Worm (Caenorhabditis elegans) whole organism, L2 larva: ENCODE measurements around the gene T20D3.14.

Source experiments
- C34F6.9 ChIP-seq: fragments of 150-350 bp; optimal IDR thresholded peaks from 2 replicates; lab custom pipeline; 2014; ENCODE audit warnings: missing biosample characterization, missing genetic modification characterization
- F13H6.1 ChIP-seq: sonication (generic microtip); optimal IDR thresholded peaks from 2 replicates; lab custom pipeline; 2016; ENCODE audit warnings: missing genetic modification characterization, missing compliant biosample characterization
- R02D3.7 ChIP-seq: fragments of 150-350 bp; optimal IDR thresholded peaks from 2 replicates; lab custom pipeline; 2014; ENCODE audit warnings: missing biosample characterization, missing genetic modification characterization
- Y55F3AM.14 ChIP-seq: fragments of 200-800 bp; sonication (Bioruptor generic); optimal IDR thresholded peaks from 2 replicates; lab custom pipeline; 2018; ENCODE audit warnings: mild to moderate bottlenecking, missing genetic modification characterization, missing compliant biosample characterization
- ZK546.5 ChIP-seq: sonication (generic microtip); optimal IDR thresholded peaks from 2 replicates; lab custom pipeline; 2017; ENCODE audit warnings: missing biosample characterization, missing genetic modification characterization
- alr-1 ChIP-seq: fragments of 150-350 bp; optimal IDR thresholded peaks from 2 replicates; lab custom pipeline; 2014; ENCODE audit warnings: missing biosample characterization, missing genetic modification characterization
- aly-2 ChIP-seq: fragments of 150-350 bp; optimal IDR thresholded peaks from 2 replicates; lab custom pipeline; 2014; ENCODE audit warnings: missing biosample characterization, missing genetic modification characterization
- ama-1 ChIP-seq: fragments of 150-350 bp; optimal IDR thresholded peaks from 2 replicates; lab custom pipeline; 2018; ENCODE audit warnings: inconsistent platforms
- blmp-1 ChIP-seq: sonication (generic microtip); optimal IDR thresholded peaks from 2 replicates; lab custom pipeline; 2017; ENCODE audit warnings: missing genetic modification characterization, mild to moderate bottlenecking, missing compliant biosample characterization, antibody characterized with exemption, moderate library complexity; ENCODE audit not compliant: insufficient read depth
- ceh-16 ChIP-seq: fragments of 150-350 bp; optimal IDR thresholded peaks from 2 replicates; lab custom pipeline; 2014; ENCODE audit warnings: missing biosample characterization, missing genetic modification characterization
- ceh-82 ChIP-seq: fragments of 150-350 bp; optimal IDR thresholded peaks from 2 replicates; lab custom pipeline; 2014; ENCODE audit warnings: missing biosample characterization, missing genetic modification characterization
- crh-2 ChIP-seq: sonication (generic microtip); optimal IDR thresholded peaks from 2 replicates; lab custom pipeline; 2017; ENCODE audit warnings: missing biosample characterization, missing genetic modification characterization
- dmd-4 ChIP-seq: sonication (generic microtip); optimal IDR thresholded peaks from 2 replicates; lab custom pipeline; 2017; ENCODE audit warnings: missing biosample characterization, missing genetic modification characterization
- egl-27 ChIP-seq: sonication (generic microtip); optimal IDR thresholded peaks from 3 replicates; lab custom pipeline; 2017; ENCODE audit warnings: missing biosample characterization, missing genetic modification reagents, missing genetic modification characterization
- elt-1 ChIP-seq: fragments of 150-350 bp; optimal IDR thresholded peaks from 2 replicates; lab custom pipeline; 2014; ENCODE audit warnings: missing biosample characterization, missing genetic modification characterization
- elt-3 ChIP-seq: sonication (generic microtip); optimal IDR thresholded peaks from 2 replicates; lab custom pipeline; 2017; ENCODE audit warnings: missing biosample characterization, missing genetic modification characterization
- fos-1 ChIP-seq: fragments of 150-350 bp; optimal IDR thresholded peaks from 2 replicates; lab custom pipeline; 2014; ENCODE audit warnings: missing biosample characterization, missing genetic modification characterization
- gmeb-1 ChIP-seq: fragments of 150-350 bp; optimal IDR thresholded peaks from 2 replicates; lab custom pipeline; 2014; ENCODE audit warnings: missing biosample characterization, missing genetic modification characterization
- lin-11 ChIP-seq: fragments of 150-350 bp; sonication (generic microtip); optimal IDR thresholded peaks from 2 replicates; lab custom pipeline; 2014; ENCODE audit warnings: missing biosample characterization, missing genetic modification characterization, inconsistent platforms, mixed read lengths
- lin-13 ChIP-seq: fragments of 150-350 bp; optimal IDR thresholded peaks from 2 replicates; lab custom pipeline; 2014; ENCODE audit warnings: missing biosample characterization, missing genetic modification reagents, missing genetic modification characterization
- lin-39 ChIP-seq: fragments of 150-350 bp; optimal IDR thresholded peaks from 2 replicates; lab custom pipeline; 2014; ENCODE audit warnings: missing biosample characterization, missing genetic modification reagents, missing genetic modification characterization
- lsy-2 ChIP-seq, 2 experiments: fragments of 150-350 bp in 1 of 2; sonication (generic microtip) in 1 of 2; optimal IDR thresholded peaks; 2 replicates each; lab custom pipeline; 2014 to 2017; ENCODE audit warnings: missing biosample characterization in 2 of 2, missing genetic modification characterization in 2 of 2
- mab-5 ChIP-seq: fragments of 150-350 bp; optimal IDR thresholded peaks from 2 replicates; lab custom pipeline; 2014; ENCODE audit warnings: missing biosample characterization, missing genetic modification characterization
- mbf-1 ChIP-seq: sonication (generic microtip); optimal IDR thresholded peaks from 2 replicates; lab custom pipeline; 2017; ENCODE audit warnings: missing biosample characterization, missing genetic modification characterization
- mdl-1 ChIP-seq, 2 experiments: fragments of 150-350 bp in 1 of 2; sonication (generic microtip) in 1 of 2; optimal IDR thresholded peaks; 2 replicates each; lab custom pipeline; 2017; ENCODE audit warnings: missing biosample characterization in 2 of 2, missing genetic modification characterization in 2 of 2
- nhr-10 ChIP-seq: sonication (generic microtip); optimal IDR thresholded peaks from 2 replicates; lab custom pipeline; 2017; ENCODE audit warnings: missing biosample characterization, missing genetic modification characterization
- nhr-11 ChIP-seq: fragments of 150-350 bp; optimal IDR thresholded peaks from 2 replicates; lab custom pipeline; 2014; ENCODE audit warnings: missing biosample characterization, missing genetic modification characterization
- nhr-12 ChIP-seq: fragments of 150-350 bp; optimal IDR thresholded peaks from 2 replicates; lab custom pipeline; 2014; ENCODE audit warnings: missing biosample characterization, missing genetic modification characterization
- nhr-129 ChIP-seq: fragments of 150-350 bp; optimal IDR thresholded peaks from 2 replicates; lab custom pipeline; 2014; ENCODE audit warnings: missing biosample characterization, missing genetic modification characterization
- nhr-21 ChIP-seq: fragments of 150-350 bp; optimal IDR thresholded peaks from 2 replicates; lab custom pipeline; 2014; ENCODE audit warnings: missing biosample characterization, missing genetic modification characterization
- nhr-23 ChIP-seq: fragments of 150-350 bp; optimal IDR thresholded peaks from 2 replicates; lab custom pipeline; 2014; ENCODE audit warnings: missing biosample characterization, missing genetic modification reagents, missing genetic modification characterization
- nhr-237 ChIP-seq: fragments of 150-350 bp; optimal IDR thresholded peaks from 2 replicates; lab custom pipeline; 2014; ENCODE audit warnings: missing biosample characterization, missing genetic modification characterization
- nhr-25 ChIP-seq: fragments of 150-350 bp; sonication (generic microtip); optimal IDR thresholded peaks from 3 replicates; lab custom pipeline; 2014; ENCODE audit warnings: missing biosample characterization, missing genetic modification characterization
- nhr-6 ChIP-seq: fragments of 150-350 bp; optimal IDR thresholded peaks from 2 replicates; lab custom pipeline; 2014; ENCODE audit warnings: missing biosample characterization, missing genetic modification characterization
- nhr-77 ChIP-seq: fragments of 150-350 bp; optimal IDR thresholded peaks from 2 replicates; lab custom pipeline; 2014; ENCODE audit warnings: missing biosample characterization, missing genetic modification characterization
- peb-1 ChIP-seq: fragments of 150-350 bp; optimal IDR thresholded peaks from 2 replicates; lab custom pipeline; 2014; ENCODE audit warnings: missing biosample characterization, missing genetic modification characterization
- sem-4 ChIP-seq: fragments of 150-350 bp; optimal IDR thresholded peaks from 2 replicates; lab custom pipeline; 2014; ENCODE audit warnings: missing biosample characterization, missing genetic modification reagents, missing genetic modification characterization
- skn-1 ChIP-seq: sonication (generic microtip); optimal IDR thresholded peaks from 2 replicates; lab custom pipeline; 2017; ENCODE audit warnings: missing biosample characterization, missing genetic modification characterization
- sma-3 ChIP-seq: sonication (generic microtip); optimal IDR thresholded peaks from 2 replicates; lab custom pipeline; 2016; ENCODE audit warnings: missing genetic modification reagents, missing genetic modification characterization, missing compliant biosample characterization
- sma-9 ChIP-seq, 2 experiments: fragments of 150-350 bp in 1 of 2; sonication (generic microtip) in 1 of 2; optimal IDR thresholded peaks; 2 replicates each; lab custom pipeline; 2014 to 2016; ENCODE audit warnings: missing genetic modification characterization in 2 of 2, mild to moderate bottlenecking in 1 of 2, missing biosample characterization in 1 of 2, missing compliant biosample characterization in 1 of 2, missing genetic modification reagents in 1 of 2, moderate library complexity in 1 of 2
- snpc-4 ChIP-seq: fragments of 150-350 bp; optimal IDR thresholded peaks from 2 replicates; lab custom pipeline; 2014; ENCODE audit warnings: missing biosample characterization, missing genetic modification characterization
- unc-39 ChIP-seq: fragments of 150-350 bp; optimal IDR thresholded peaks from 2 replicates; lab custom pipeline; 2014; ENCODE audit warnings: missing biosample characterization, missing genetic modification characterization
- unc-55 ChIP-seq: fragments of 150-350 bp; sonication (generic microtip); optimal IDR thresholded peaks from 3 replicates; lab custom pipeline; 2014; ENCODE audit warnings: missing biosample characterization, missing genetic modification reagents, missing genetic modification characterization
- unc-62 ChIP-seq: fragments of 150-350 bp; optimal IDR thresholded peaks from 2 replicates; lab custom pipeline; 2014; ENCODE audit warnings: missing biosample characterization, missing genetic modification reagents, missing genetic modification characterization
- zag-1 ChIP-seq: fragments of 150-350 bp; optimal IDR thresholded peaks from 2 replicates; lab custom pipeline; 2014; ENCODE audit warnings: missing biosample characterization, missing genetic modification characterization
- ztf-1 ChIP-seq: fragments of 200-800 bp; sonication (Bioruptor generic); conservative IDR thresholded peaks from 2 replicates; pipeline ENCODE4 v1.3.6; 2022; ENCODE audit warnings: missing genetic modification characterization, missing compliant biosample characterization
- ztf-11 ChIP-seq: sonication (generic microtip); optimal IDR thresholded peaks from 2 replicates; lab custom pipeline; 2017; ENCODE audit warnings: missing biosample characterization, missing genetic modification characterization
- ztf-4 ChIP-seq: fragments of 150-350 bp; optimal IDR thresholded peaks from 2 replicates; lab custom pipeline; 2014; ENCODE audit warnings: missing biosample characterization, missing genetic modification characterization

T20D3.14 gene

DNA sequence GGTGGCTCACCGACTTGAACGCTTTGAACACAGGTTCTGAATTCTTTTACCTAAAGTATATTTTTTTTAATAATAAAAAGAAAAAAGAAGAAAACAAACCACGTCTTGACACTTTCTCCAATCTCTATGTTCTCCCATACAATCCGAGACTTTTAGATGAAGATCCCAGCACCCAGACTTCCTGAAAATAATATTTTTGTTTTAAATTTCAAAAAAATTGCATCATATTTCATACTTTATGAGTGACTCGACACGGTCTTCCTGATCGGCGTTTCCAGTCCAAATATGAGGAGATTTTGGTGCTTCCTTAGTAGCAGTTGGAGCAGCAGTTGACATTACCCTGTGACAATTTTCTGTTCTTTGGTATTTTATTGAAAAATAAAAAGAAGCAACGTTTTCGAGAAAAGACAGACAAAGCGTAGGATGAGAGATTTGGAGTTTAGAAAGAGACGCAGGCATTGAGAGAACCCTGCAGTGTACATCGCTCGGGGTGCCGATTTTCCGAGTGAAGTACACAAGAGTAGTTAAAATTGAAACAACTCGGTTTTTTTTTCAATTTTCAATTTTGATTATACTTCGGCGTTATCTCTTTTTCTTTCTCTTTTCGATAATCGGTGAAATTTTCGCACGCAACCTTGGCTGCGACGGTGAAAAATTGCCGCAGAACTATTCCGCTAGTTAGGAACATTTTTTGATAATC lies at the start of gene T20D3.14, which contains the start of gene coa-4:
TSS of gene T20D3.14 (minus strand) at position 358 of the 700 bp plus-strand sequence.
TSS of gene coa-4 (minus strand) at position 51 of the 700 bp plus-strand sequence.
- TF ChIP-seq aly-2 (tag; lab: Kevin White, UChicago) (no peak), lin-39 (tag; lab: Kevin White, UChicago) (no peak), alr-1 (tag; lab: Kevin White, UChicago) (no peak), skn-1 (no peak), R02D3.7 (tag; lab: Kevin White, UChicago) (no peak), fos-1 (tag; lab: Kevin White, UChicago) (peak; percentile 63), unc-62 (GFP tag; lab: Kevin White, UChicago) (no peak), mab-5 (tag; lab: Kevin White, UChicago) (no peak), snpc-4 (tag; lab: Kevin White, UChicago) (no peak), sma-3 (GFP tag; lab: Kevin White, UChicago) (peak; percentile 19), nhr-237 (no peak), unc-55 (GFP tag; lab: Kevin White, UChicago) (peak; percentile 39), sma-9 (GFP tag; optimal IDR thresholded peaks at IDR 0.05; lab: Kevin White, UChicago) (no peak), sma-9 (tag; optimal IDR thresholded peaks at IDR 0.05; lab: Kevin White, UChicago) (no peak), nhr-11 (no peak), nhr-21 (tag; lab: Kevin White, UChicago) (no peak), C34F6.9 (tag; lab: Kevin White, UChicago) (peak; percentile 56), lin-11 (no peak), ztf-4 (tag; lab: Kevin White, UChicago) (no peak), ZK546.5 (tag; lab: Kevin White, UChicago) (no peak), mdl-1 (tag; optimal IDR thresholded peaks at IDR 0.05; lab: Kevin White, UChicago) (no peak), Y55F3AM.14 (GFP tag; lab: Kevin White, UChicago) (no peak), ztf-11 (tag; lab: Kevin White, UChicago) (no peak), nhr-25 (tag; lab: Kevin White, UChicago) (peak; percentile 23), nhr-12 (tag; lab: Kevin White, UChicago) (no peak), ceh-16 (tag; lab: Kevin White, UChicago) (no peak), F13H6.1 (tag; lab: Kevin White, UChicago) (peak; percentile 28), zag-1 (tag; lab: Kevin White, UChicago) (no peak), elt-1 (tag; lab: Kevin White, UChicago) (no peak), ceh-82 (tag; lab: Kevin White, UChicago) (no peak), nhr-77 (no peak), elt-3 (no peak), nhr-23 (tag; lab: Kevin White, UChicago) (no peak), blmp-1 (tag; lab: Kevin White, UChicago) (no peak), lin-13 (GFP tag; lab: Kevin White, UChicago) (peak; percentile 23), mbf-1 (tag; lab: Kevin White, UChicago) (no peak), ztf-1 (GFP tag; lab: Robert Waterston, UW) (no peak), crh-2 (tag; lab: Kevin White, UChicago) (peak; percentile 66), unc-39 (tag; lab: Kevin White, UChicago) (no peak), nhr-129 (tag; lab: Kevin White, UChicago) (peak; percentile 59), lsy-2 (tag; optimal IDR thresholded peaks at IDR 0.05; lab: Kevin White, UChicago) (peak in 1 of 2 experiments; percentile 69), nhr-10 (no peak), sem-4 (tag; lab: Kevin White, UChicago) (peak; percentile 25), nhr-6 (tag; lab: Kevin White, UChicago) (no peak), peb-1 (tag; lab: Kevin White, UChicago) (no peak), gmeb-1 (tag; lab: Kevin White, UChicago) (peak; percentile 40), dmd-4 (tag; lab: Kevin White, UChicago) (no peak), egl-27 (tag; lab: Kevin White, UChicago) (no peak), ama-1 (no peak)
